Fruit fly (Drosophila melanogaster) whole organism, embryonic: ENCODE data around the gene mthl2.

Experiments used
- BEAF-32 ChIP-seq: fragments of 200-800 bp; sonication (Bioruptor generic); optimal IDR thresholded peaks from 3 replicates; lab custom pipeline; 2017; ENCODE audit warnings: missing biosample characterization, missing genetic modification characterization, mild to moderate bottlenecking, moderate library complexity, missing genetic modification reagents
- CG11504 ChIP-seq: fragments of 200-800 bp; sonication (Bioruptor generic); optimal IDR thresholded peaks from 3 replicates; lab custom pipeline; 2019; ENCODE audit warnings: missing biosample characterization, mild to moderate bottlenecking, missing genetic modification characterization, moderate library complexity
- CG11723 ChIP-seq: fragments of 200-800 bp; sonication (Bioruptor generic); optimal IDR thresholded peaks from 2 replicates; lab custom pipeline; 2017; ENCODE audit warnings: missing biosample characterization, mild to moderate bottlenecking, missing genetic modification characterization
- CG12071 ChIP-seq: fragments of 200-800 bp; sonication (Bioruptor generic); optimal IDR thresholded peaks from 3 replicates; lab custom pipeline; 2018; ENCODE audit warnings: missing biosample characterization, mild to moderate bottlenecking, missing genetic modification characterization
- CG12299 ChIP-seq: fragments of 200-800 bp; sonication (Bioruptor generic); optimal IDR thresholded peaks from 2 replicates; lab custom pipeline; 2018; ENCODE audit warnings: missing biosample characterization, mild to moderate bottlenecking, missing genetic modification characterization
- CG13287 ChIP-seq: fragments of 200-800 bp; sonication (Bioruptor generic); IDR thresholded peaks from 2 replicates; pipeline ENCODE4 v1.3.6; 2022; ENCODE audit warnings: missing biosample characterization, missing genetic modification characterization; ENCODE audit not compliant: partially characterized antibody
- CG13894 ChIP-seq: fragments of 200-800 bp; sonication (Bioruptor generic); optimal IDR thresholded peaks from 3 replicates; lab custom pipeline; 2018; ENCODE audit warnings: missing biosample characterization, mild to moderate bottlenecking, missing genetic modification characterization, moderate library complexity
- CG14441 ChIP-seq: fragments of 200-800 bp; sonication (Bioruptor generic); IDR thresholded peaks from 2 replicates; pipeline ENCODE4 v1.3.6; 2022; ENCODE audit warnings: missing biosample characterization, missing genetic modification characterization
- CG14710 ChIP-seq: fragments of 200-800 bp; sonication (Bioruptor generic); optimal IDR thresholded peaks from 3 replicates; lab custom pipeline; 2019; ENCODE audit warnings: missing biosample characterization, mild to moderate bottlenecking, missing genetic modification characterization, moderate library complexity
- CG15514 ChIP-seq: fragments of 200-800 bp; sonication (Bioruptor generic); optimal IDR thresholded peaks from 3 replicates; lab custom pipeline; 2017; ENCODE audit warnings: missing biosample characterization, missing genetic modification characterization, mild to moderate bottlenecking, moderate library complexity, missing genetic modification reagents
- CG1792 ChIP-seq: fragments of 200-800 bp; sonication (Bioruptor generic); optimal IDR thresholded peaks from 2 replicates; lab custom pipeline; 2016; ENCODE audit warnings: missing biosample characterization, missing genetic modification characterization
- CG2875 ChIP-seq: fragments of 200-800 bp; sonication (Bioruptor generic); optimal IDR thresholded peaks from 2 replicates; lab custom pipeline; 2017; ENCODE audit warnings: missing biosample characterization, mild to moderate bottlenecking, missing genetic modification characterization, missing genetic modification reagents
- CG3838 ChIP-seq: fragments of 200-800 bp; sonication (Bioruptor generic); optimal IDR thresholded peaks from 3 replicates; lab custom pipeline; 2016; ENCODE audit warnings: missing biosample characterization, missing genetic modification characterization
- CG4328 ChIP-seq: fragments of 200-800 bp; sonication (Bioruptor generic); optimal IDR thresholded peaks from 3 replicates; lab custom pipeline; 2017; ENCODE audit warnings: missing biosample characterization, missing genetic modification reagents, missing genetic modification characterization
- CG6791 ChIP-seq: fragments of 200-800 bp; sonication (Bioruptor generic); IDR thresholded peaks from 3 replicates; pipeline ENCODE4 v1.3.6; 2022; ENCODE audit warnings: missing biosample characterization, missing genetic modification characterization; ENCODE audit not compliant: partially characterized antibody
- CG7839 ChIP-seq: fragments of 200-800 bp; sonication (Bioruptor generic); optimal IDR thresholded peaks from 3 replicates; lab custom pipeline; 2018; ENCODE audit warnings: missing biosample characterization, mild to moderate bottlenecking, missing genetic modification characterization, moderate library complexity
- Dfd ChIP-seq, 2 experiments: fragments of >200 bp; optimal IDR thresholded peaks; 2 replicates each; lab custom pipeline; 2017; ENCODE audit warnings: missing biosample characterization in 2 of 2, missing genetic modification characterization in 2 of 2
- Hey ChIP-seq: fragments of 200-800 bp; sonication (Bioruptor generic); optimal IDR thresholded peaks from 3 replicates; lab custom pipeline; 2018; ENCODE audit warnings: missing biosample characterization, mild to moderate bottlenecking, missing genetic modification characterization
- HmgZ ChIP-seq: fragments of 200-800 bp; sonication (Bioruptor generic); optimal IDR thresholded peaks from 2 replicates; lab custom pipeline; 2018; ENCODE audit warnings: missing biosample characterization, mild to moderate bottlenecking, missing genetic modification characterization
- Hr3 ChIP-seq: fragments of 200-800 bp; sonication (Bioruptor generic); optimal IDR thresholded peaks from 3 replicates; lab custom pipeline; 2016; ENCODE audit warnings: missing biosample characterization, missing genetic modification characterization
- Hr39 ChIP-seq: fragments of >200 bp; optimal IDR thresholded peaks from 2 replicates; lab custom pipeline; 2017
- MBD-R2 ChIP-seq: fragments of 200-800 bp; sonication (Bioruptor generic); IDR thresholded peaks from 2 replicates; pipeline ENCODE4 v1.3.6; 2022; ENCODE audit warnings: missing biosample characterization, missing genetic modification characterization
- MESR4 ChIP-seq: fragments of 200-800 bp; sonication (Bioruptor generic); optimal IDR thresholded peaks from 2 replicates; lab custom pipeline; 2018; ENCODE audit warnings: missing biosample characterization, mild to moderate bottlenecking, missing genetic modification characterization, moderate library complexity
- Max ChIP-seq: fragments of 200-800 bp; sonication (Bioruptor generic); optimal IDR thresholded peaks from 2 replicates; lab custom pipeline; 2016; ENCODE audit warnings: missing biosample characterization, mild to moderate bottlenecking, missing genetic modification characterization
- Mrtf ChIP-seq: fragments of 200-800 bp; sonication (Bioruptor generic); IDR thresholded peaks from 3 replicates; pipeline ENCODE4 v1.3.6; 2022; ENCODE audit warnings: missing biosample characterization, missing genetic modification characterization
- Rfx ChIP-seq: fragments of 200-800 bp; sonication (Bioruptor generic); IDR thresholded peaks from 2 replicates; pipeline ENCODE4 v1.3.6; 2022; ENCODE audit warnings: missing biosample characterization, missing genetic modification characterization
- Side ChIP-seq: fragments of 200-800 bp; sonication (Bioruptor generic); optimal IDR thresholded peaks from 2 replicates; lab custom pipeline; 2016; ENCODE audit warnings: missing biosample characterization, missing genetic modification characterization
- Six4 ChIP-seq: fragments of 200-800 bp; sonication (Bioruptor generic); optimal IDR thresholded peaks from 2 replicates; lab custom pipeline; 2016; ENCODE audit warnings: missing biosample characterization, missing genetic modification characterization
- Sry-δ ChIP-seq: fragments of 200-800 bp; sonication (Bioruptor generic); optimal IDR thresholded peaks from 2 replicates; lab custom pipeline; 2016; ENCODE audit warnings: missing biosample characterization, missing genetic modification characterization
- Xrp1 ChIP-seq: fragments of 200-800 bp; sonication (Bioruptor generic); IDR thresholded peaks from 2 replicates; pipeline ENCODE4 v1.3.6; 2022; ENCODE audit warnings: missing biosample characterization, missing genetic modification characterization
- abd-A ChIP-seq: fragments of 200-800 bp; sonication (Bioruptor generic); optimal IDR thresholded peaks from 3 replicates; lab custom pipeline; 2019; ENCODE audit warnings: missing biosample characterization, mild to moderate bottlenecking, missing genetic modification characterization, moderate library complexity
- al ChIP-seq: fragments of 200-800 bp; sonication (Bioruptor generic); IDR thresholded peaks from 2 replicates; pipeline ENCODE4 v1.3.6; 2022; ENCODE audit warnings: missing biosample characterization, missing genetic modification characterization
- chinmo ChIP-seq: fragments of 200-800 bp; sonication (Bioruptor generic); IDR thresholded peaks from 4 replicates; pipeline ENCODE4 v1.3.6; 2022; ENCODE audit warnings: missing biosample characterization, missing genetic modification characterization; ENCODE audit not compliant: partially characterized antibody
- crp ChIP-seq, 2 experiments: fragments of 200-800 bp; sonication (Bioruptor generic); optimal IDR thresholded peaks; 2 replicates in 1 of 2; 3 replicates in 1 of 2; lab custom pipeline; 2017; ENCODE audit warnings: missing biosample characterization in 2 of 2, missing genetic modification characterization in 2 of 2, mild to moderate bottlenecking in 1 of 2, moderate library complexity in 1 of 2
- dpn ChIP-seq, 2 experiments: fragments of 200-800 bp; sonication (Bioruptor generic); optimal IDR thresholded peaks; 3 replicates each; lab custom pipeline; 2016; ENCODE audit warnings: missing biosample characterization in 2 of 2, missing genetic modification characterization in 2 of 2
- eyg ChIP-seq: fragments of 200-800 bp; sonication (Bioruptor generic); optimal IDR thresholded peaks from 3 replicates; lab custom pipeline; 2016; ENCODE audit warnings: missing biosample characterization, missing genetic modification characterization
- fd64A ChIP-seq: fragments of 200-800 bp; sonication (Bioruptor generic); optimal IDR thresholded peaks from 3 replicates; lab custom pipeline; 2018; ENCODE audit warnings: missing biosample characterization, mild to moderate bottlenecking, missing genetic modification characterization
- gfzf ChIP-seq: fragments of 200-800 bp; sonication (Bioruptor generic); optimal IDR thresholded peaks from 2 replicates; lab custom pipeline; 2016; ENCODE audit warnings: missing biosample characterization, mild to moderate bottlenecking, missing genetic modification characterization, moderate library complexity
- gt ChIP-seq: fragments of 200-800 bp; sonication (Bioruptor generic); IDR thresholded peaks from 2 replicates; pipeline ENCODE4 v1.3.6; 2022; ENCODE audit warnings: missing biosample characterization, missing genetic modification characterization
- hkb ChIP-seq, 2 experiments: fragments of 200-800 bp in 1 of 2; fragments of >200 bp in 1 of 2; sonication (Bioruptor generic) in 1 of 2; IDR thresholded peaks in 1 of 2; optimal IDR thresholded peaks in 1 of 2; 2 replicates each; pipeline versions ENCODE4 v1.3.6 to Lab custom; 2017 to 2022; ENCODE audit warnings: missing biosample characterization in 1 of 2, missing genetic modification characterization in 1 of 2
- ken ChIP-seq: fragments of 200-800 bp; sonication (Bioruptor generic); IDR thresholded peaks from 3 replicates; pipeline ENCODE4 v1.3.6; 2022; ENCODE audit warnings: missing biosample characterization, missing genetic modification characterization
- lab ChIP-seq: fragments of 200-800 bp; sonication (Bioruptor generic); optimal IDR thresholded peaks from 3 replicates; lab custom pipeline; 2017; ENCODE audit warnings: missing biosample characterization, missing genetic modification characterization, mild to moderate bottlenecking, moderate library complexity, missing genetic modification reagents
- nerfin-1 ChIP-seq: fragments of 200-800 bp; sonication (Bioruptor generic); optimal IDR thresholded peaks from 3 replicates; lab custom pipeline; 2019; ENCODE audit warnings: missing biosample characterization, mild to moderate bottlenecking, missing genetic modification characterization, moderate library complexity
- peb ChIP-seq: fragments of 200-800 bp; sonication (Bioruptor generic); IDR thresholded peaks from 2 replicates; pipeline ENCODE4 v1.3.6; 2022; ENCODE audit warnings: missing biosample characterization, missing genetic modification characterization
- pzg ChIP-seq: fragments of 200-800 bp; sonication (Bioruptor generic); optimal IDR thresholded peaks from 3 replicates; lab custom pipeline; 2018; ENCODE audit warnings: missing biosample characterization, mild to moderate bottlenecking, missing genetic modification characterization, moderate library complexity
- sr ChIP-seq: fragments of 200-800 bp; sonication (Bioruptor generic); IDR thresholded peaks from 3 replicates; pipeline ENCODE4 v1.3.6; 2022; ENCODE audit warnings: missing biosample characterization, missing genetic modification characterization
- unc-4 ChIP-seq: fragments of 200-800 bp; sonication (Bioruptor generic); IDR thresholded peaks from 2 replicates; pipeline ENCODE4 v1.3.6; 2022; ENCODE audit warnings: missing biosample characterization, missing genetic modification characterization; ENCODE audit not compliant: partially characterized antibody
- zf30C ChIP-seq: fragments of 200-800 bp; sonication (Bioruptor generic); optimal IDR thresholded peaks from 3 replicates; lab custom pipeline; 2018; ENCODE audit warnings: missing biosample characterization, mild to moderate bottlenecking, missing genetic modification characterization

Gene mthl2

dm6 chr3L:5604490-5604889, at the start of gene mthl2:
mthl2 (plus strand) TSS chr3L:5604790.
- no peak for TF ChIP-seq CG4328 (GFP tag; lab: Kevin White, UChicago)
- TF ChIP-seq ken (GFP tag; lab: Robert Waterston, UW), result no peak
- TF ChIP-seq CG14441 (GFP tag; lab: Robert Waterston, UW), result no peak
- TF ChIP-seq Hey, result no peak
- no peak for TF ChIP-seq eyg (GFP tag; lab: Kevin White, UChicago)
- TF ChIP-seq CG3838 (GFP tag; lab: Kevin White, UChicago), result no peak
- no peak for TF ChIP-seq Hr39 (lab: Kevin White, UChicago)
- TF ChIP-seq Mrtf (GFP tag; lab: Robert Waterston, UW), result no peak
- no peak for TF ChIP-seq Sry-δ (GFP tag; lab: Kevin White, UChicago)
- no peak for TF ChIP-seq sr (GFP tag; lab: Robert Waterston, UW)
- no peak for TF ChIP-seq CG12071
- TF ChIP-seq dpn (GFP tag; optimal IDR thresholded peaks at IDR 0.05; lab: Kevin White, UChicago), result no peak
- TF ChIP-seq CG7839 (tag; lab: Kevin White, UChicago), result no peak
- TF ChIP-seq CG12299 (tag; lab: Kevin White, UChicago), result no peak
- no peak for TF ChIP-seq CG1792 (GFP tag; lab: Kevin White, UChicago)

- TF ChIP-seq Rfx (GFP tag; lab: Robert Waterston, UW) (no peak), HmgZ (tag; lab: Kevin White, UChicago) (no peak), unc-4 (GFP tag; lab: Robert Waterston, UW) (no peak), CG13287 (no peak), CG11723 (no peak), gt (GFP tag; lab: Robert Waterston, UW) (no peak), Six4 (GFP tag; lab: Kevin White, UChicago) (no peak), Hr3 (GFP tag; lab: Kevin White, UChicago) (no peak), CG13894 (tag; lab: Kevin White, UChicago) (peak; percentile 69), CG11504 (tag; lab: Kevin White, UChicago) (no peak), chinmo (0 out of 4 replicates have a peak, but pooled peaks have one; percentile 32), abd-A (tag; lab: Kevin White, UChicago) (peak; percentile 71)
- TF ChIP-seq, all 482 proteins: peak for 3
Measured at dm6 chr3L:5556195-5556594, 48.4 kb upstream of the mthl2 start.

- TF ChIP-seq MESR4 (GFP tag; lab: Kevin White, UChicago) (peak; percentile 84), CG13287 (0 out of 2 replicates have a peak, but pooled peaks have one; percentile 22), Xrp1 (GFP tag; lab: Robert Waterston, UW) (no peak), hkb (optimal IDR thresholded peaks at IDR 0.05; lab: Kevin White, UChicago) (no peak), hkb (GFP tag; IDR thresholded peaks at IDR 0.05; lab: Robert Waterston, UW) (no peak), CG2875 (no peak), Dfd (GFP tag; optimal IDR thresholded peaks at IDR 0.05; lab: Kevin White, UChicago) (no peak), CG6791 (GFP tag; lab: Robert Waterston, UW) (no peak), MBD-R2 (GFP tag; lab: Robert Waterston, UW) (peak; percentile 61), nerfin-1 (tag; lab: Kevin White, UChicago) (peak; percentile 55), fd64A (GFP tag; lab: Kevin White, UChicago) (no peak), CG14710 (tag; lab: Kevin White, UChicago) (no peak), BEAF-32 (GFP tag; lab: Kevin White, UChicago) (peak; percentile 11), Mrtf (GFP tag; lab: Robert Waterston, UW) (no peak), gfzf (GFP tag; lab: Kevin White, UChicago) (peak; percentile 67), al (no peak), Side (GFP tag; lab: Kevin White, UChicago) (no peak), zf30C (no peak), crp (GFP tag; optimal IDR thresholded peaks at IDR 0.05; lab: Kevin White, UChicago) (peak in 1 of 2 experiments; percentile 70), lab (no peak), CG3838 (GFP tag; lab: Kevin White, UChicago) (no peak), pzg (peak; percentile 40), CG15514 (peak; percentile 97), Max (GFP tag; lab: Kevin White, UChicago) (no peak), peb (no peak)
Measured at dm6 chr3L:5561341-5561740, 43.2 kb upstream of the mthl2 start, which contains the start of gene sinu. sinu (minus strand) TSS chr3L:5561598.
